Fruit fly (Drosophila melanogaster): ENCODE data around the gene CG42714.

Gene CG42714

DNA sequence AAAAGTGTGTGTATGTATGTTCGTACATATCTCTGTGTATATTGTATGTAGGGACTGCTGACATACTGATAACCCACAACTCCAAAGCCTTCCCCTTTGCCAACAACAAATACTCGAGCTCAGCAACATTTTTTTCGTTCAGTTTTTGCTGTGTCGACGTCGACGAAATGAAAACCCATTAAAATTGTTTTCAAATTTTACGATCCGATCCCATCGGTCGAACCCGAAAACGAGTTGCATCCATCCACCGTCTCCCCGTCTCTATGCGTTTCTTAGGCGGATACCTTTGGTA lies 17.1 kb downstream of the CG42714 start (continued):
- TF ChIP-seq CG14860 (GFP tag; IDR thresholded peaks at IDR 0.05; ENCODE audit: partially characterized antibody) (no peak), sna (GFP tag; IDR thresholded peaks at IDR 0.05; ENCODE audit: partially characterized antibody) (no peak), CG10462 (GFP tag; optimal IDR thresholded peaks at IDR 0.05) (no peak), CG7987 (GFP tag; optimal IDR thresholded peaks at IDR 0.05) (no peak), CG13775 (GFP tag; optimal IDR thresholded peaks at IDR 0.05) (no peak), CG34376 (GFP tag; optimal IDR thresholded peaks at IDR 0.05) (peak; percentile 11), tll (GFP tag; optimal IDR thresholded peaks at IDR 0.05) (no peak), CG5180 (GFP tag; optimal IDR thresholded peaks at IDR 0.05) (no peak), CG43689 (GFP tag; IDR thresholded peaks at IDR 0.05) (no peak), CG6683 (GFP tag; optimal IDR thresholded peaks at IDR 0.05) (no peak), cg (GFP tag; optimal IDR thresholded peaks at IDR 0.05) (peak; percentile 22), Dp (GFP tag; optimal IDR thresholded peaks at IDR 0.05) (no peak), CG3726 (GFP tag; IDR thresholded peaks at IDR 0.05) (no peak)

DNA sequence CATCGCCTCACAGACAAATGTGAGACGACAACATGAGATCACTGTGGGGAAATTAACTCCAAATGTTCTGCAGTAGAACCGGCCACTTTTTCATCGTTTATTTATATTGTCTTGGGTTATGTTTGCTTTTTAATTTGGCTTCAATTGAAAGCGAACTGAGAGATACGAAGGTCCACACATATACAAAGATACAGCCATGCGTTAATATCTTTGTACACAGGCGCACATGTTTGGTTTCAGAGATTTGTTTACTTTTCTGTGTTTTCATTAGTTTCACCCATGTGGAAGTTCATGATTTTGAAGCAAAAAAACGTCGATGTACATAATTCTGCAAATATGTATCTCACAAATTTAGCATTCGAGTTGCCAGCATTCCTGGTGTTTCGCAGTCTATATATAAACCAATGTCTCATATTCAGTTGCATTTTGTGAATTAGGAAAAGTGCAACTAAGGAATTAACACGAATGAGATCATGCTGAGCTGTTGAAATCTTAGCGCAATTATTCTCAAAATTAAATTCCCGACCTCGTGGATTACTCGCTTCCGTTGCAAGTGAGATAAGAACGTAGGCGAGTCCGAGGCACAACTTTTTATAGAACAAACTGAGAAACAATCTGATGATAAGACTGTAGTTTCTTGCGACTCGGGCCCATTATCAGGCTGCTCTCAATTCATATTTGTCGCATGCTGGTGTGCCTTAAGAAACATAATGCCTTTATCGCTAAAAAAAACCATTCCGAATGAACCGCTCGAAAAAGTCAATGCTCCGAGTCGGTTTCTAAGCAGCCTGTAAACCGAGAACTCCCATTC lies 17.7 kb downstream of the CG42714 start:
- TF ChIP-seq row (GFP tag; IDR thresholded peaks at IDR 0.05) (no peak), CG13424 (tag; optimal IDR thresholded peaks at IDR 0.05) (no peak), Jarid2 (GFP tag; optimal IDR thresholded peaks at IDR 0.05) (peak; percentile 28), CG2678 (tag; optimal IDR thresholded peaks at IDR 0.05) (no peak), ftz-f1 (GFP tag; optimal IDR thresholded peaks at IDR 0.05) (no peak), Nf-YB (GFP tag; optimal IDR thresholded peaks at IDR 0.05) (peak; percentile 24), Kr (GFP tag; optimal IDR thresholded peaks at IDR 0.05) (peak; percentile 61), D19B (GFP tag; optimal IDR thresholded peaks at IDR 0.05) (no peak), CG4707 (GFP tag; optimal IDR thresholded peaks at IDR 0.05) (peak; percentile 40), en (GFP tag; optimal IDR thresholded peaks at IDR 0.05) (no peak), dm (GFP tag; optimal IDR thresholded peaks at IDR 0.05) (peak; percentile 0), CG6854 (GFP tag; optimal IDR thresholded peaks at IDR 0.05) (no peak), lov (optimal IDR thresholded peaks at IDR 0.05) (no peak), lov (GFP tag; IDR thresholded peaks at IDR 0.05) (no peak), CG15073 (GFP tag; optimal IDR thresholded peaks at IDR 0.05) (no peak), fd102C (GFP tag; optimal IDR thresholded peaks at IDR 0.05) (peak; percentile 60), onecut (GFP tag; IDR thresholded peaks at IDR 0.05) (peak; percentile 54), caup (GFP tag; optimal IDR thresholded peaks at IDR 0.05; ENCODE audit: severe bottlenecking) (peak; percentile 61), Fer3 (tag; optimal IDR thresholded peaks at IDR 0.05) (peak; percentile 49), CG6813 (GFP tag; optimal IDR thresholded peaks at IDR 0.05) (peak; percentile 80), CG17359 (tag; optimal IDR thresholded peaks at IDR 0.05) (no peak), ro (GFP tag; IDR thresholded peaks at IDR 0.05) (no peak), dan (GFP tag; IDR thresholded peaks at IDR 0.05) (no peak), D (optimal IDR thresholded peaks at IDR 0.05) (no peak), D (GFP tag; optimal IDR thresholded peaks at IDR 0.05) (peak; percentile 38), dmrt99B (tag; optimal IDR thresholded peaks at IDR 0.05) (no peak), CG18619 (GFP tag; optimal IDR thresholded peaks at IDR 0.05) (peak; percentile 42), NFAT (GFP tag; IDR thresholded peaks at IDR 0.05) (no peak), Xrp1 (GFP tag; IDR thresholded peaks at IDR 0.05) (peak; percentile 57), ac (GFP tag; optimal IDR thresholded peaks at IDR 0.05) (peak; percentile 60), ind (GFP tag; optimal IDR thresholded peaks at IDR 0.05) (no peak), CG12391 (tag; optimal IDR thresholded peaks at IDR 0.05) (peak; percentile 14), Oaz (GFP tag; IDR thresholded peaks at IDR 0.05) (no peak), toy (GFP tag; IDR thresholded peaks at IDR 0.05) (no peak), CkIIα-i1 (GFP tag; IDR thresholded peaks at IDR 0.05) (no peak), CG16813 (GFP tag; IDR thresholded peaks at IDR 0.05; ENCODE audit: partially characterized antibody) (no peak)
